4 worm cellular contexts compared by ENCODE assay signal in genomic region chrIII:783254-783753, ce11.
TF ChIP-seq lines count a peak whose summit lies in the region.

Gene dagl-2 (minus strand): TSS chrIII:783305.
Gene ppm-1.G (plus strand): TSS chrIII:783703.

TF ChIP-seq in whole organism, L2 larva, 48 proteins besides CTCF, POLR2A, EP300 and RAD21:
- TF ChIP-seq unc-55 (GFP tag; optimal IDR thresholded peaks at IDR 0.05; lab: Kevin White, UChicago) (peak; percentile 90), lin-11 (tag; optimal IDR thresholded peaks at IDR 0.05; lab: Kevin White, UChicago) (peak; percentile 80), nhr-129 (tag; optimal IDR thresholded peaks at IDR 0.05; lab: Kevin White, UChicago) (peak; percentile 39), C34F6.9 (tag; optimal IDR thresholded peaks at IDR 0.05; lab: Kevin White, UChicago) (peak; percentile 89), ztf-1 (GFP tag; conservative IDR thresholded peaks at IDR 0.05; lab: Robert Waterston, UW) (no peak), sma-3 (GFP tag; optimal IDR thresholded peaks at IDR 0.05; lab: Kevin White, UChicago) (peak; percentile 72), F13H6.1 (tag; optimal IDR thresholded peaks at IDR 0.05; lab: Kevin White, UChicago) (peak; percentile 54), elt-3 (tag; optimal IDR thresholded peaks at IDR 0.05; lab: Kevin White, UChicago) (no peak), lsy-2 (tag; optimal IDR thresholded peaks at IDR 0.05; lab: Kevin White, UChicago) (peak; percentile 63 to 89), nhr-6 (tag; optimal IDR thresholded peaks at IDR 0.05; lab: Kevin White, UChicago) (no peak), snpc-4 (tag; optimal IDR thresholded peaks at IDR 0.05; lab: Kevin White, UChicago) (peak; percentile 8), egl-27 (tag; optimal IDR thresholded peaks at IDR 0.05; lab: Kevin White, UChicago) (no peak), mab-5 (tag; optimal IDR thresholded peaks at IDR 0.05; lab: Kevin White, UChicago) (peak; percentile 38), sma-9 (GFP tag; optimal IDR thresholded peaks at IDR 0.05; lab: Kevin White, UChicago) (peak; percentile 55), sma-9 (tag; optimal IDR thresholded peaks at IDR 0.05; lab: Kevin White, UChicago) (no peak), crh-2 (tag; optimal IDR thresholded peaks at IDR 0.05; lab: Kevin White, UChicago) (peak; percentile 72), nhr-25 (tag; optimal IDR thresholded peaks at IDR 0.05; lab: Kevin White, UChicago) (peak; percentile 62), nhr-21 (tag; optimal IDR thresholded peaks at IDR 0.05; lab: Kevin White, UChicago) (peak; percentile 4), gmeb-1 (tag; optimal IDR thresholded peaks at IDR 0.05; lab: Kevin White, UChicago) (peak; percentile 58), lin-13 (GFP tag; optimal IDR thresholded peaks at IDR 0.05; lab: Kevin White, UChicago) (peak; percentile 59), fos-1 (tag; optimal IDR thresholded peaks at IDR 0.05; lab: Kevin White, UChicago) (peak; percentile 72), nhr-23 (tag; optimal IDR thresholded peaks at IDR 0.05; lab: Kevin White, UChicago) (no peak)

TF ChIP-seq in whole organism, L4 larva, 104 proteins besides CTCF, POLR2A, EP300 and RAD21 (continues in another document):
- TF ChIP-seq nhr-41 (GFP tag; IDR thresholded peaks at IDR 0.05; lab: Robert Waterston, UW): no peak
- peak; percentile 10 for TF ChIP-seq lin-13 (GFP tag; optimal IDR thresholded peaks at IDR 0.05; lab: Kevin White, UChicago)
- TF ChIP-seq egl-27 (tag; optimal IDR thresholded peaks at IDR 0.05; lab: Kevin White, UChicago): no peak
- no peak for TF ChIP-seq ztf-7 (tag; optimal IDR thresholded peaks at IDR 0.05; lab: Kevin White, UChicago)
- TF ChIP-seq zip-11 (GFP tag; IDR thresholded peaks at IDR 0.05; lab: Robert Waterston, UW): no peak
- 0 out of 2 replicates have a peak, but pooled peaks have one; percentile 29 for TF ChIP-seq dmd-9 (GFP tag; IDR thresholded peaks at IDR 0.05; lab: Robert Waterston, UW)
- no peak for TF ChIP-seq nhr-111 (GFP tag; optimal IDR thresholded peaks at IDR 0.05; lab: Kevin White, UChicago)
- TF ChIP-seq tra-1 (GFP tag; IDR thresholded peaks at IDR 0.05; lab: Robert Waterston, UW): no peak
- TF ChIP-seq nhr-28 (tag; optimal IDR thresholded peaks at IDR 0.05; lab: Kevin White, UChicago): peak; percentile 10
- TF ChIP-seq Y75B8A.6 (GFP tag; IDR thresholded peaks at IDR 0.05; lab: Robert Waterston, UW): no peak
- TF ChIP-seq mep-1 (tag; optimal IDR thresholded peaks at IDR 0.05; lab: Kevin White, UChicago): peak; percentile 69
- no peak for TF ChIP-seq pha-4 (GFP tag; IDR thresholded peaks at IDR 0.05; lab: Robert Waterston, UW)
- TF ChIP-seq pha-4 (tag; optimal IDR thresholded peaks at IDR 0.05; lab: Kevin White, UChicago): peak; percentile 31
- peak; percentile 72 for TF ChIP-seq nhr-6 (tag; optimal IDR thresholded peaks at IDR 0.05; lab: Kevin White, UChicago)
- no peak for TF ChIP-seq zfp-3 (GFP tag; conservative IDR thresholded peaks at IDR 0.05; lab: Robert Waterston, UW)
- TF ChIP-seq lin-29 (GFP tag; IDR thresholded peaks at IDR 0.05; lab: Robert Waterston, UW): no peak
- peak; percentile 19 for TF ChIP-seq hlh-11 (tag; optimal IDR thresholded peaks at IDR 0.05; lab: Kevin White, UChicago)
- peak; percentile 52 for TF ChIP-seq fkh-10 (GFP tag; optimal IDR thresholded peaks at IDR 0.05; lab: Kevin White, UChicago)
- TF ChIP-seq lsy-2 (tag; optimal IDR thresholded peaks at IDR 0.05; lab: Kevin White, UChicago): peak; percentile 46 to 88
- TF ChIP-seq unc-39 (tag; optimal IDR thresholded peaks at IDR 0.05; lab: Kevin White, UChicago): no peak
- TF ChIP-seq unc-130 (GFP tag; optimal IDR thresholded peaks at IDR 0.05; lab: Kevin White, UChicago): peak; percentile 90
- TF ChIP-seq F44E2.7 (GFP tag; IDR thresholded peaks at IDR 0.05; lab: Robert Waterston, UW): no peak
- TF ChIP-seq daf-16 (GFP tag; optimal IDR thresholded peaks at IDR 0.05; lab: Kevin White, UChicago): no peak
- TF ChIP-seq daf-16 (tag; optimal IDR thresholded peaks at IDR 0.05; lab: Kevin White, UChicago): peak; percentile 12
- TF ChIP-seq dpl-1 (GFP tag; optimal IDR thresholded peaks at IDR 0.05; lab: Kevin White, UChicago): peak; percentile 72

TF ChIP-seq in whole organism, late embryonic, 69 proteins besides CTCF, POLR2A, EP300 and RAD21 (continues in another document):
- no peak for TF ChIP-seq npax-4 (tag; optimal IDR thresholded peaks at IDR 0.05; lab: Kevin White, UChicago)
- TF ChIP-seq elt-2 (tag; optimal IDR thresholded peaks at IDR 0.05; lab: Kevin White, UChicago): peak; percentile 71
- TF ChIP-seq dmd-4 (tag; optimal IDR thresholded peaks at IDR 0.05; lab: Kevin White, UChicago; ENCODE audit: borderline replicate concordance): no peak
- no peak for TF ChIP-seq elt-4 (tag; optimal IDR thresholded peaks at IDR 0.05; lab: Kevin White, UChicago)
- peak; percentile 64 for TF ChIP-seq ref-2 (tag; optimal IDR thresholded peaks at IDR 0.05; lab: Kevin White, UChicago)
- peak; percentile 0 for TF ChIP-seq unc-86 (tag; optimal IDR thresholded peaks at IDR 0.05; lab: Kevin White, UChicago)
- no peak for TF ChIP-seq hlh-6 (tag; optimal IDR thresholded peaks at IDR 0.05; lab: Kevin White, UChicago)
- TF ChIP-seq sdc-2 (tag; optimal IDR thresholded peaks at IDR 0.05; lab: Kevin White, UChicago): peak; percentile 23
- no peak for TF ChIP-seq che-1 (tag; optimal IDR thresholded peaks at IDR 0.05; lab: Kevin White, UChicago)
- TF ChIP-seq Y22D7AL.16 (tag; optimal IDR thresholded peaks at IDR 0.05; lab: Kevin White, UChicago): no peak
- TF ChIP-seq pros-1 (tag; optimal IDR thresholded peaks at IDR 0.05; lab: Kevin White, UChicago): no peak
- TF ChIP-seq nfya-1 (tag; optimal IDR thresholded peaks at IDR 0.05; lab: Kevin White, UChicago): peak; percentile 42
- no peak for TF ChIP-seq mec-3 (tag; optimal IDR thresholded peaks at IDR 0.05; lab: Kevin White, UChicago; ENCODE audit: borderline replicate concordance)
- TF ChIP-seq syd-9 (tag; optimal IDR thresholded peaks at IDR 0.05; lab: Kevin White, UChicago): no peak
- peak; percentile 37 for TF ChIP-seq rnt-1 (tag; optimal IDR thresholded peaks at IDR 0.05; lab: Kevin White, UChicago)
- TF ChIP-seq ceh-31 (tag; optimal IDR thresholded peaks at IDR 0.05; lab: Kevin White, UChicago): peak; percentile 92
- TF ChIP-seq ceh-24 (tag; optimal IDR thresholded peaks at IDR 0.05; lab: Kevin White, UChicago): no peak
- peak; percentile 84 for TF ChIP-seq tbx-2 (tag; optimal IDR thresholded peaks at IDR 0.05; lab: Kevin White, UChicago)
- TF ChIP-seq gmeb-2 (tag; optimal IDR thresholded peaks at IDR 0.05; lab: Kevin White, UChicago): no peak
- no peak for TF ChIP-seq unc-55 (GFP tag; optimal IDR thresholded peaks at IDR 0.05; lab: Kevin White, UChicago)
- TF ChIP-seq ceh-6 (GFP tag; optimal IDR thresholded peaks at IDR 0.05; lab: Kevin White, UChicago): no peak
- TF ChIP-seq hlh-8 (tag; optimal IDR thresholded peaks at IDR 0.05; lab: Kevin White, UChicago): peak; percentile 42
- TF ChIP-seq ama-1 (optimal IDR thresholded peaks at IDR 0.05; lab: Kevin White, UChicago): no peak
- TF ChIP-seq ceh-34 (tag; optimal IDR thresholded peaks at IDR 0.05; lab: Kevin White, UChicago): no peak
- peak; percentile 55 for TF ChIP-seq zip-5 (tag; optimal IDR thresholded peaks at IDR 0.05; lab: Kevin White, UChicago)
- no peak for TF ChIP-seq ceh-48 (tag; optimal IDR thresholded peaks at IDR 0.05; lab: Kevin White, UChicago)
- TF ChIP-seq ceh-19 (GFP tag; optimal IDR thresholded peaks at IDR 0.05; lab: Kevin White, UChicago): no peak

TF ChIP-seq in whole organism, mixed stage, embryonic, 35 proteins besides CTCF, POLR2A, EP300 and RAD21:
- no peak for TF ChIP-seq elt-3 (tag; optimal IDR thresholded peaks at IDR 0.05; lab: Kevin White, UChicago)
- TF ChIP-seq mep-1 (tag; optimal IDR thresholded peaks at IDR 0.05; lab: Kevin White, UChicago): peak; percentile 59
- peak; percentile 11 for TF ChIP-seq pha-4 (tag; optimal IDR thresholded peaks at IDR 0.05; lab: Kevin White, UChicago)
- no peak for TF ChIP-seq unc-120 (tag; optimal IDR thresholded peaks at IDR 0.05; lab: Kevin White, UChicago; ENCODE audit: poor library complexity, severe bottlenecking)
- peak; percentile 76 for TF ChIP-seq lsy-2 (tag; optimal IDR thresholded peaks at IDR 0.05; lab: Kevin White, UChicago)
- TF ChIP-seq unc-39 (tag; optimal IDR thresholded peaks at IDR 0.05; lab: Kevin White, UChicago): no peak
- TF ChIP-seq ceh-39 (tag; optimal IDR thresholded peaks at IDR 0.05; lab: Kevin White, UChicago): peak; percentile 24
- peak; percentile 67 for TF ChIP-seq nhr-237 (tag; optimal IDR thresholded peaks at IDR 0.05; lab: Kevin White, UChicago)
- TF ChIP-seq ces-1 (GFP tag; optimal IDR thresholded peaks at IDR 0.05; lab: Kevin White, UChicago): peak; percentile 88
- no peak for TF ChIP-seq M03D4.4 (tag; optimal IDR thresholded peaks at IDR 0.05; lab: Kevin White, UChicago)
- peak; percentile 12 for TF ChIP-seq lin-13 (tag; optimal IDR thresholded peaks at IDR 0.05; lab: Kevin White, UChicago)
- TF ChIP-seq mls-2 (tag; optimal IDR thresholded peaks at IDR 0.05; lab: Kevin White, UChicago): peak; percentile 13
